Worm (Caenorhabditis elegans): ENCODE data around the gene semi-1.

- no peak for TF ChIP-seq ama-1 (optimal IDR thresholded peaks at IDR 0.05)
- TF ChIP-seq ama-1 (GFP tag; optimal IDR thresholded peaks at IDR 0.05), result no peak
- no peak for TF ChIP-seq ztf-18 (tag; optimal IDR thresholded peaks at IDR 0.05)
- no peak for TF ChIP-seq ceh-27 (GFP tag; optimal IDR thresholded peaks at IDR 0.05)
- no peak for TF ChIP-seq tbx-9 (tag; optimal IDR thresholded peaks at IDR 0.05; ENCODE audit: borderline replicate concordance)
- TF ChIP-seq him-1 (tag; optimal IDR thresholded peaks at IDR 0.05), result no peak
- no peak for TF ChIP-seq snpc-1.1 (tag; optimal IDR thresholded peaks at IDR 0.05; ENCODE audit: insufficient read depth)
- no peak for TF ChIP-seq pha-4 (tag; optimal IDR thresholded peaks at IDR 0.05)
These were observed 15.8 kb downstream of the semi-1 start for ce11 chrV:13499227-13499626.
